Worm (Caenorhabditis elegans): ENCODE results near the gene ZK1010.12.
A peak's percentile ranks its signal among the peaks of the same experiment; 100 is the strongest.

ce11 chrIII:13002098-13002497, 11.0 kb downstream of the ZK1010.12 start, which contains the start of gene ZK1010.10:
- TF ChIP-seq tag-97 (GFP tag; IDR thresholded peaks at IDR 0.05) (no peak), pqm-1 (tag; optimal IDR thresholded peaks at IDR 0.05) (no peak), ceh-82 (tag; optimal IDR thresholded peaks at IDR 0.05) (no peak), nhr-42 (GFP tag; IDR thresholded peaks at IDR 0.05) (no peak), unc-130 (GFP tag; optimal IDR thresholded peaks at IDR 0.05) (no peak), attf-4 (tag; optimal IDR thresholded peaks at IDR 0.05) (no peak), nhr-77 (tag; optimal IDR thresholded peaks at IDR 0.05) (no peak), Y75B8A.6 (GFP tag; IDR thresholded peaks at IDR 0.05) (no peak), ZK546.5 (tag; optimal IDR thresholded peaks at IDR 0.05) (no peak), ama-1 (optimal IDR thresholded peaks at IDR 0.05) (no peak), egl-27 (tag; optimal IDR thresholded peaks at IDR 0.05) (no peak), zag-1 (tag; optimal IDR thresholded peaks at IDR 0.05) (no peak), mdl-1 (tag; optimal IDR thresholded peaks at IDR 0.05) (peak in 1 of 2 experiments; percentile 10)
